Fruit fly (Drosophila melanogaster) whole organism, prepupa: ENCODE results near the gene Or83a.
A peak's percentile ranks its signal among the peaks of the same experiment; 100 is the strongest.

Experiments
- Eip93F ChIP-seq: fragments of 200-800 bp; sonication (Bioruptor generic); optimal IDR thresholded peaks from 2 replicates; lab custom pipeline; 2016; ENCODE audit warnings: missing biosample characterization, mild to moderate bottlenecking, missing genetic modification characterization
- Lpt ChIP-seq: fragments of 200-800 bp; sonication (Bioruptor generic); optimal IDR thresholded peaks from 3 replicates; lab custom pipeline; 2016; ENCODE audit warnings: missing biosample characterization, missing genetic modification characterization
- spab ChIP-seq: fragments of 200-800 bp; sonication (Bioruptor generic); optimal IDR thresholded peaks from 2 replicates; lab custom pipeline; 2017; ENCODE audit warnings: missing biosample characterization, mild to moderate bottlenecking, missing genetic modification characterization, missing genetic modification reagents

DNA sequence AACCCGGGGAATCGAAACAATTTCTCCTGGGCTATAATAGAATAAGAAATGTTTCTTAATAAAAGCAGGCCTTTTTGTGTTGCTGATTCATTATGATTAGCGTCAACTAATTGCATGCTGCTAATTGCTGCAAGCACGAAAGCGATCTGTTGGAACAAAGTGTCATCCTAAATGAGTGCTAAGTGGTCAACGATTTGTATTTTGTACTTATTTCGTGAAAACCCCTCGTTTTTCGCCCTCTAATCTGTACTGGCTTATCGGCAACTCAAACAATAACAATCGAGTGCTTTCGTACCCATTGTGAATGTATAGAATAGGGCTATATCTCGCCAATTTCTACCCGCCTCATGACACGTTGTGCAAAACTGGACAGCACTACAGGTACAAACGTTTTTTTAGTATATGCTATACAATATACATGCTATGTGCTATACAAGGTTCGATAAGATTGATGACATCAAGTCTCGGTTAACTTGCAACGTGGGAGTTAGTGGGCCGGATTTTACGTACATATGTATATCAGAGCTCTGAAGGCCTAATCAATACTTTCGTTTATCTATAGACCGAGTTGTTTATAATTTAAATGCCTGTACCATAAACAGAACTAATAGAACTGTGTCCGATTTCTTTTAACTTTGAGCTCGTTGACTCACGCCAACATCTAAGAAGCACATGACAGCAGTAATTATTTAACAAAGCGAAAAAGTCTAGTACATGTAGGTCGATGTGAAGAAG is 34.3 kb downstream of the Or83a start:
- TF ChIP-seq Eip93F (GFP tag; lab: Kevin White, UChicago) = peak; percentile 21
- no peak for TF ChIP-seq spab (GFP tag; lab: Kevin White, UChicago)
- TF ChIP-seq Lpt = no peak
